Worm (Caenorhabditis elegans) whole organism, L1 larva: Measurements from ENCODE around the gene F42G4.6.

ENCODE experiments used
- ceh-82 ChIP-seq, 3 experiments: fragments of 150-350 bp in 1 of 3; sonication (generic microtip) in 2 of 3; optimal IDR thresholded peaks; 2 replicates each; lab custom pipeline; 2014 to 2017; ENCODE audit warnings: missing biosample characterization in 3 of 3, missing genetic modification characterization in 3 of 3
- grh-1 ChIP-seq: fragments of 200-800 bp; sonication (Bioruptor generic); IDR thresholded peaks from 2 replicates; pipeline ENCODE4 v1.3.6; 2022; ENCODE audit warnings: missing genetic modification reagents, missing genetic modification characterization, missing compliant biosample characterization

DNA sequence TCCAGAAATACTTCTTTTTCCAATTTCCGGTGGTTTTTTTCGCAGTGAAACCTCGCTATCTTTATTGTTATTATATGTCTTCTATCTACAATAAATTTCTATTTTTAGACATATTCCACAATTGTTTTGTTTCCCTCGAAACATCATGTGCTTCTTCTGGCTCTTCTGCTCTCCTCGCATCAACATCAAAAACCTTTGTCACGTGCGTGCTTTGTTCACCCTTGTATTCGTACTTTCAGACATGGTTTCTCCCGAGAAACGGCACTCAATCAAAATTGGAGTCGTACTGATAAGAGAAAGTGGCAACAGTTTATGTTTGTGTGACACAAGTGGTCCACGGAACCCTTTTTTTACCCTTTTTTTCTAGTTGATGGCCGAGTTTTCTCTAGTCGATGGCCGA is 1.4 kb upstream of the F42G4.6 start:
- TF ChIP-seq ceh-82 (tag; optimal IDR thresholded peaks at IDR 0.05; lab: Kevin White, UChicago) (no peak), grh-1 (GFP tag; lab: Robert Waterston, UW) (no peak)
